Worm (Caenorhabditis elegans) whole organism, L4 larva: Measurements from ENCODE around the gene Y39B6A.42.
"Not testable (repeated sequence)": the region's sequence is repeated elsewhere in the genome, so short reads cannot be mapped to it uniquely, and the experiment has no call there.

Experiments
- F49E8.2 ChIP-seq: sonication (generic microtip); optimal IDR thresholded peaks from 2 replicates; lab custom pipeline; 2016; ENCODE audit warnings: missing compliant biosample characterization, mild to moderate bottlenecking, missing genetic modification characterization, borderline replicate concordance
- T26A8.4 ChIP-seq: fragments of 200-800 bp; sonication (Bioruptor generic); IDR thresholded peaks from 2 replicates; pipeline ENCODE4 v1.3.6; 2022; ENCODE audit warnings: missing genetic modification characterization, missing compliant biosample characterization
- Y105C5A.15 ChIP-seq: fragments of 200-800 bp; sonication (Bioruptor generic); IDR thresholded peaks from 2 replicates; pipeline ENCODE4 v1.3.6; 2022; ENCODE audit warnings: missing genetic modification characterization, missing compliant biosample characterization
- Y75B8A.6 ChIP-seq: fragments of 200-800 bp; sonication (Bioruptor generic); IDR thresholded peaks from 2 replicates; pipeline ENCODE4 v1.3.6; 2022; ENCODE audit warnings: missing genetic modification reagents, missing genetic modification characterization, missing compliant biosample characterization
- aha-1 ChIP-seq: fragments of 150-350 bp; peaks from one replicate; lab custom pipeline; 2014; ENCODE audit warnings: missing biosample characterization, missing genetic modification characterization
- arid-1 ChIP-seq: fragments of 200-800 bp; sonication (Bioruptor generic); conservative IDR thresholded peaks from 2 replicates; pipeline ENCODE4 v1.3.6; 2022; ENCODE audit warnings: missing genetic modification reagents, missing genetic modification characterization, missing compliant biosample characterization
- ceh-20 ChIP-seq: fragments of 200-800 bp; sonication (Bioruptor generic); IDR thresholded peaks from 2 replicates; pipeline ENCODE4 v1.3.6; 2022; ENCODE audit warnings: missing genetic modification reagents, missing genetic modification characterization, missing compliant biosample characterization
- ceh-28 ChIP-seq: fragments of 150-350 bp; optimal IDR thresholded peaks from 2 replicates; lab custom pipeline; 2014; ENCODE audit warnings: missing biosample characterization, missing genetic modification reagents, missing genetic modification characterization
- ceh-44 ChIP-seq: fragments of 200-800 bp; sonication (Bioruptor generic); IDR thresholded peaks from 2 replicates; pipeline ENCODE4 v1.3.6; 2022; ENCODE audit warnings: missing genetic modification reagents, missing genetic modification characterization, missing compliant biosample characterization
- ceh-82 ChIP-seq: sonication (generic microtip); optimal IDR thresholded peaks from 2 replicates; lab custom pipeline; 2017; ENCODE audit warnings: missing biosample characterization, missing genetic modification characterization
- daf-12 ChIP-seq: fragments of 150-350 bp; optimal IDR thresholded peaks from 2 replicates; lab custom pipeline; 2014; ENCODE audit warnings: missing biosample characterization, missing genetic modification reagents, missing genetic modification characterization
- daf-16 ChIP-seq, 3 experiments: sonication (generic microtip); optimal IDR thresholded peaks; 2 replicates each; lab custom pipeline; 2016 to 2017; ENCODE audit warnings: missing genetic modification characterization in 3 of 3, missing genetic modification reagents in 3 of 3, mild to moderate bottlenecking in 2 of 3, missing compliant biosample characterization in 2 of 3, missing biosample characterization in 1 of 3, moderate library complexity in 1 of 3
- dve-1 ChIP-seq: sonication (generic microtip); optimal IDR thresholded peaks from 2 replicates; lab custom pipeline; 2017; ENCODE audit warnings: antibody characterized with exemption, mild to moderate bottlenecking, missing genetic modification characterization, missing compliant biosample characterization; ENCODE audit not compliant: insufficient read depth
- lin-38 ChIP-seq: fragments of 200-800 bp; sonication (Bioruptor generic); IDR thresholded peaks from 2 replicates; pipeline ENCODE4 v1.3.6; 2022; ENCODE audit warnings: missing genetic modification reagents, missing genetic modification characterization, missing compliant biosample characterization
- lir-3 ChIP-seq: sonication (generic microtip); optimal IDR thresholded peaks from 2 replicates; lab custom pipeline; 2016; ENCODE audit warnings: mild to moderate bottlenecking, missing genetic modification characterization, missing compliant biosample characterization
- lsy-2 ChIP-seq, 2 experiments: fragments of 150-350 bp in 1 of 2; sonication (generic microtip) in 1 of 2; optimal IDR thresholded peaks; 2 replicates each; lab custom pipeline; 2014 to 2017; ENCODE audit warnings: missing biosample characterization in 2 of 2, missing genetic modification characterization in 2 of 2
- madf-5 ChIP-seq, 2 experiments: fragments of 200-800 bp; sonication (Bioruptor generic); IDR thresholded peaks; 2 replicates each; pipeline ENCODE4 v1.3.6; 2022; ENCODE audit warnings: missing compliant biosample characterization in 2 of 2, missing genetic modification characterization in 2 of 2
- nhr-11 ChIP-seq: fragments of 150-350 bp; optimal IDR thresholded peaks from 2 replicates; lab custom pipeline; 2014; ENCODE audit warnings: missing biosample characterization, missing genetic modification characterization
- nhr-42 ChIP-seq: fragments of 200-800 bp; sonication (Bioruptor generic); IDR thresholded peaks from 2 replicates; pipeline ENCODE4 v1.3.6; 2022; ENCODE audit warnings: missing genetic modification characterization, missing compliant biosample characterization
- nhr-76 ChIP-seq: fragments of 150-350 bp; optimal IDR thresholded peaks from 2 replicates; lab custom pipeline; 2014; ENCODE audit warnings: missing biosample characterization, missing genetic modification characterization
- pha-4 ChIP-seq, 2 experiments: fragments of 150-350 bp in 1 of 2; fragments of 200-800 bp in 1 of 2; sonication (Bioruptor generic) in 1 of 2; IDR thresholded peaks in 1 of 2; optimal IDR thresholded peaks in 1 of 2; 2 replicates each; pipeline versions ENCODE4 v1.3.6 to Lab custom; 2014 to 2022; ENCODE audit warnings: missing genetic modification characterization in 2 of 2, missing genetic modification reagents in 2 of 2, missing biosample characterization in 1 of 2, missing compliant biosample characterization in 1 of 2
- skn-1 ChIP-seq: fragments of 150-350 bp; optimal IDR thresholded peaks from 2 replicates; lab custom pipeline; 2014; ENCODE audit warnings: missing biosample characterization, missing genetic modification characterization
- unc-62 ChIP-seq, 3 experiments: fragments of 150-350 bp in 1 of 3; sonication (generic microtip); optimal IDR thresholded peaks in 2 of 3; peaks in 1 of 3; 1 replicate in 1 of 3; 2 replicates in 2 of 3; lab custom pipeline; 2014 to 2017; ENCODE audit warnings: missing biosample characterization in 3 of 3, missing genetic modification characterization in 3 of 3, missing genetic modification reagents in 3 of 3, missing genotype in 1 of 3
- zag-1 ChIP-seq: fragments of 150-350 bp; optimal IDR thresholded peaks from 2 replicates; lab custom pipeline; 2014; ENCODE audit warnings: missing biosample characterization, missing genetic modification characterization
- zip-2 ChIP-seq: fragments of 150-350 bp; optimal IDR thresholded peaks from 2 replicates; lab custom pipeline; 2014; ENCODE audit warnings: missing biosample characterization, missing genetic modification characterization
- ztf-11 ChIP-seq: fragments of 150-350 bp; optimal IDR thresholded peaks from 2 replicates; lab custom pipeline; 2014; ENCODE audit warnings: missing biosample characterization, missing genetic modification characterization

Gene Y39B6A.42

ce11 chrV:18969590-18970105 is at the start of gene Y39B6A.42:
Gene Y39B6A.42, minus strand, starts transcription at chrV:18969640.
- TF ChIP-seq lin-38 (GFP tag; lab: Robert Waterston, UW) (peak; percentile 37; the same call in 1 of the 2 replicates), F49E8.2 (peak; percentile 13), ceh-20 (GFP tag; lab: Robert Waterston, UW) (no peak)

ce11 chrV:19019239-19019638 is 49.8 kb upstream of the Y39B6A.42 start:
- no peak for TF ChIP-seq daf-12 (tag; lab: Kevin White, UChicago)
- TF ChIP-seq aha-1 (tag; lab: Kevin White, UChicago) = peak; percentile 68
- peak; percentile 85 for TF ChIP-seq ceh-28 (tag; lab: Kevin White, UChicago)
- TF ChIP-seq Y105C5A.15 (GFP tag; lab: Robert Waterston, UW) = no peak

- TF ChIP-seq ceh-28 (tag; lab: Kevin White, UChicago) = peak; percentile 65
- TF ChIP-seq, all 104 proteins: peak for 1; not testable (repeated sequence) for 103
Observed at ce11 chrV:19014940-19015339, 45.5 kb upstream of the Y39B6A.42 start.

ce11 chrV:19014273-19014672 is 44.8 kb upstream of the Y39B6A.42 start, which contains the start of gene Y39B6A.30:
Gene Y39B6A.30, plus strand, starts transcription at chrV:19014573.
- not testable (repeated sequence) for TF ChIP-seq skn-1 (tag; lab: Kevin White, UChicago); madf-5 (GFP tag; IDR thresholded peaks at IDR 0.05; lab: Robert Waterston, UW); daf-16 (GFP tag; optimal IDR thresholded peaks at IDR 0.05; lab: Kevin White, UChicago); daf-16 (tag; optimal IDR thresholded peaks at IDR 0.05; lab: Kevin White, UChicago)

- no peak for TF ChIP-seq daf-16 (GFP tag; optimal IDR thresholded peaks at IDR 0.05; lab: Kevin White, UChicago)
- TF ChIP-seq daf-16 (tag; optimal IDR thresholded peaks at IDR 0.05; lab: Kevin White, UChicago) = no peak
- no peak for TF ChIP-seq ceh-82 (tag; lab: Kevin White, UChicago)
- no peak for TF ChIP-seq zip-2 (tag; lab: Kevin White, UChicago)
- no peak for TF ChIP-seq dve-1 (tag; lab: Kevin White, UChicago)
- TF ChIP-seq F49E8.2 = no peak
- no peak for TF ChIP-seq nhr-76
- peak in 1 of 2 experiments; percentile 92 for TF ChIP-seq unc-62 (GFP tag; optimal IDR thresholded peaks at IDR 0.05 in 1 of 2; lab: Kevin White, UChicago)
- TF ChIP-seq unc-62 (tag; optimal IDR thresholded peaks at IDR 0.05; lab: Kevin White, UChicago) = no peak
- TF ChIP-seq aha-1 (tag; lab: Kevin White, UChicago) = peak; percentile 28
- TF ChIP-seq T26A8.4 (GFP tag; lab: Robert Waterston, UW) = no peak
- no peak for TF ChIP-seq zag-1
- TF ChIP-seq nhr-11 (tag; lab: Kevin White, UChicago) = no peak
- TF ChIP-seq lsy-2 (tag; optimal IDR thresholded peaks at IDR 0.05; lab: Kevin White, UChicago) = no peak
- no peak for TF ChIP-seq lir-3 (tag; lab: Kevin White, UChicago)
- no peak for TF ChIP-seq arid-1 (GFP tag; lab: Robert Waterston, UW)
- TF ChIP-seq nhr-42 (GFP tag; lab: Robert Waterston, UW) = no peak
- TF ChIP-seq, all 104 proteins: peak for 2
Observed at ce11 chrV:19013215-19013614, 43.8 kb upstream of the Y39B6A.42 start.

- TF ChIP-seq ceh-28 (tag; lab: Kevin White, UChicago) = peak; percentile 97
- no peak for TF ChIP-seq pha-4 (GFP tag; IDR thresholded peaks at IDR 0.05; lab: Robert Waterston, UW)
- no peak for TF ChIP-seq pha-4 (tag; optimal IDR thresholded peaks at IDR 0.05; lab: Kevin White, UChicago)
- TF ChIP-seq ztf-11 = no peak
Observed at ce11 chrV:19010405-19010804, 41.0 kb upstream of the Y39B6A.42 start.

- TF ChIP-seq Y75B8A.6 (GFP tag; lab: Robert Waterston, UW) = no peak
- 0 out of 2 replicates have a peak, but pooled peaks have one; percentile 5 for TF ChIP-seq ceh-44
- TF ChIP-seq, all 104 proteins: peak for 1
Observed at ce11 chrV:19001656-19002055, 32.2 kb upstream of the Y39B6A.42 start, which contains the start of gene Y39B6A.33. Gene Y39B6A.33, plus strand, starts transcription at chrV:19001956.
